Worm (Caenorhabditis elegans): Measurements from ENCODE around the gene C44B7.11.
A peak's percentile ranks its signal among the peaks of the same experiment; 100 is the strongest.

The C44B7.11 gene

ce11 chrII:6847917-6848379 is 49.4 kb downstream of the C44B7.11 start, which contains the start of gene tbc-6:
Gene tbc-6, plus strand, starts transcription at chrII:6848124.
- TF ChIP-seq him-1 (tag; optimal IDR thresholded peaks at IDR 0.05) (peak; percentile 30), Y56A3A.18 (GFP tag; IDR thresholded peaks at IDR 0.05) (0 out of 2 replicates have a peak, but pooled peaks have one; percentile 7), nfyb-1 (GFP tag; IDR thresholded peaks at IDR 0.05) (0 out of 2 replicates have a peak, but pooled peaks have one; percentile 23), Y79H2A.3 (GFP tag; conservative IDR thresholded peaks at IDR 0.05) (0 out of 2 replicates have a peak, but pooled peaks have one; percentile 34), snpc-4 (GFP tag; optimal IDR thresholded peaks at IDR 0.05) (no peak), snpc-4 (tag; optimal IDR thresholded peaks at IDR 0.05) (no peak), nhr-80 (tag; optimal IDR thresholded peaks at IDR 0.05) (peak; percentile 51), dox-1 (GFP tag; IDR thresholded peaks at IDR 0.05) (0 out of 2 replicates have a peak, but pooled peaks have one; percentile 19), attf-5 (GFP tag; optimal IDR thresholded peaks at IDR 0.05) (peak; percentile 4), egl-44 (GFP tag; IDR thresholded peaks at IDR 0.05) (no peak), let-607 (tag; optimal IDR thresholded peaks at IDR 0.05) (peak in 1 of 2 experiments; percentile 16), lin-26 (GFP tag; IDR thresholded peaks at IDR 0.05) (0 out of 2 replicates have a peak, but pooled peaks have one; percentile 40), hmg-1.2 (GFP tag; IDR thresholded peaks at IDR 0.05) (peak; percentile 31; the same call in 1 of the 2 replicates), Y95B8A.8 (GFP tag; IDR thresholded peaks at IDR 0.05) (0 out of 2 replicates have a peak, but pooled peaks have one; percentile 23), somi-1 (GFP tag; optimal IDR thresholded peaks at IDR 0.05) (peak; percentile 20), ceh-79 (tag; optimal IDR thresholded peaks at IDR 0.05) (no peak), cebp-1 (GFP tag; IDR thresholded peaks at IDR 0.05) (no peak), cebp-1 (tag; optimal IDR thresholded peaks at IDR 0.05) (peak; percentile 21), mcd-1 (GFP tag; IDR thresholded peaks at IDR 0.05) (no peak), let-526 (GFP tag; IDR thresholded peaks at IDR 0.05) (no peak), lin-40 (tag; optimal IDR thresholded peaks at IDR 0.05) (peak; percentile 53)

DNA sequence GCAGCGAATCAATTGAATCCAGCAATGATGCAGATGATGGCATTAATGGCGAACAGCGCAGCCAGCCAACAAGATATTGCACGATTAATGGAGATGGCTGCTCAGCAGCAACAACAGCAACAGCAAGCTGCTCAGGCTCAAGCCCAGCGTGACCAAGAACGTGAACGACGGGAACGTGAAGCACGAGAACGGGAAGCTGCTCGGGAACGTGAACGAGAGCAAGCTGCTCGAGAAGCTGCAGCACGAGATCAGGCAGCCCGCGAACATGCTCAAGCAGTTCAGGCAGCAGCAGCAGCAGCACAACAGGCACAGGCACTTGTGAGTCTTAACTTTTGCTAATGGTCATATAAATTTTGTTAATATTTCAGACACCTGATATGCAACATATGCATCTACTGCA is 50.6 kb downstream of the C44B7.11 start:
- TF ChIP-seq pha-4 (tag; optimal IDR thresholded peaks at IDR 0.05) = no peak
- TF ChIP-seq C06A6.2 (GFP tag; conservative IDR thresholded peaks at IDR 0.05) = no peak
- TF ChIP-seq F10E7.11 (tag; optimal IDR thresholded peaks at IDR 0.05) = no peak
- no peak for TF ChIP-seq tbp1 (GFP tag; optimal IDR thresholded peaks at IDR 0.05)
- no peak for TF ChIP-seq rpc-1 (optimal IDR thresholded peaks at IDR 0.05)
- no peak for TF ChIP-seq rpc-1 (tag; optimal IDR thresholded peaks at IDR 0.05)
- no peak for TF ChIP-seq ceh-91 (GFP tag; IDR thresholded peaks at IDR 0.05)
- no peak for TF ChIP-seq nhr-120 (GFP tag; IDR thresholded peaks at IDR 0.05)
- TF ChIP-seq zfh-2 (GFP tag; conservative IDR thresholded peaks at IDR 0.05) = peak; percentile 91
- no peak for TF ChIP-seq ztf-25 (GFP tag; IDR thresholded peaks at IDR 0.05)
- TF ChIP-seq lsy-27 (tag; optimal IDR thresholded peaks at IDR 0.05; ENCODE audit: borderline replicate concordance, insufficient read depth) = no peak
- peak; percentile 10 for TF ChIP-seq repo-1 (tag; optimal IDR thresholded peaks at IDR 0.05)
- TF ChIP-seq madf-8 (GFP tag; conservative IDR thresholded peaks at IDR 0.05) = no peak
- no peak for TF ChIP-seq F39B2.1 (GFP tag; IDR thresholded peaks at IDR 0.05)
- 0 out of 2 replicates have a peak, but pooled peaks have one; percentile 26 for TF ChIP-seq nfyb-1 (GFP tag; IDR thresholded peaks at IDR 0.05)
- peak; percentile 47; the same call in 1 of the 2 replicates for TF ChIP-seq egrh-3 (GFP tag; IDR thresholded peaks at IDR 0.05)
- no peak for TF ChIP-seq rec-8 (tag; optimal IDR thresholded peaks at IDR 0.05)
